Worm (Caenorhabditis elegans): ENCODE data around the gene mrpl-36.
A peak's percentile ranks its signal among the peaks of the same experiment; 100 is the strongest.

mrpl-36 gene

ce11 chrIII:9848083-9848482, at the start of gene mrpl-36:
Gene mrpl-36 (minus strand): TSS chrIII:9848116.
- TF ChIP-seq ceh-82 (tag; optimal IDR thresholded peaks at IDR 0.05) (peak in 1 of 3 experiments; percentile 36), mef-2 (tag; optimal IDR thresholded peaks at IDR 0.05) (no peak), elt-3 (tag; optimal IDR thresholded peaks at IDR 0.05) (no peak), ceh-63 (GFP tag; optimal IDR thresholded peaks at IDR 0.05) (no peak), fkh-10 (GFP tag; optimal IDR thresholded peaks at IDR 0.05) (no peak), ceh-90 (tag; optimal IDR thresholded peaks at IDR 0.05) (no peak), lin-35 (GFP tag; optimal IDR thresholded peaks at IDR 0.05) (peak; percentile 52 to 61), nhr-47 (tag; optimal IDR thresholded peaks at IDR 0.05) (peak; percentile 17), lsy-2 (tag; optimal IDR thresholded peaks at IDR 0.05) (peak; percentile 50 to 61), zag-1 (tag; optimal IDR thresholded peaks at IDR 0.05) (no peak), snu-23 (GFP tag; optimal IDR thresholded peaks at IDR 0.05) (peak; percentile 54), egl-13 (tag; optimal IDR thresholded peaks at IDR 0.05) (no peak), elt-2 (tag; optimal IDR thresholded peaks at IDR 0.05) (no peak), nhr-71 (tag; optimal IDR thresholded peaks at IDR 0.05) (peak; percentile 46), mdl-1 (tag; optimal IDR thresholded peaks at IDR 0.05) (peak in 1 of 2 experiments; percentile 5), nhr-12 (tag; optimal IDR thresholded peaks at IDR 0.05) (no peak), xbp-1 (tag; optimal IDR thresholded peaks at IDR 0.05) (no peak), alr-1 (tag; optimal IDR thresholded peaks at IDR 0.05; ENCODE audit: borderline replicate concordance) (no peak), nhr-19 (GFP tag; conservative IDR thresholded peaks at IDR 0.05) (no peak), nhr-90 (tag; optimal IDR thresholded peaks at IDR 0.05; ENCODE audit: poor library complexity) (no peak), rnt-1 (tag; optimal IDR thresholded peaks at IDR 0.05) (peak; percentile 36), efl-1 (optimal IDR thresholded peaks at IDR 0.05) (peak; percentile 52 to 67), efl-1 (GFP tag; optimal IDR thresholded peaks at IDR 0.05 in 1 of 2) (peak; percentile 45 to 94), swsn-7 (tag; optimal IDR thresholded peaks at IDR 0.05) (peak; percentile 4), unc-98 (GFP tag; IDR thresholded peaks at IDR 0.05) (no peak), ztf-4 (tag; optimal IDR thresholded peaks at IDR 0.05) (no peak), nhr-20 (tag; optimal IDR thresholded peaks at IDR 0.05) (peak; percentile 30), skn-1 (tag; optimal IDR thresholded peaks at IDR 0.05) (peak; percentile 40), F16B12.6 (tag; optimal IDR thresholded peaks at IDR 0.05) (peak; percentile 33), nhr-11 (tag; optimal IDR thresholded peaks at IDR 0.05) (no peak), nhr-85 (tag) (no peak), ztf-11 (tag; optimal IDR thresholded peaks at IDR 0.05) (no peak), unc-62 (GFP tag; optimal IDR thresholded peaks at IDR 0.05) (no peak), ceh-88 (GFP tag; IDR thresholded peaks at IDR 0.05) (no peak), tlp-1 (tag; optimal IDR thresholded peaks at IDR 0.05) (no peak), aha-1 (tag; optimal IDR thresholded peaks at IDR 0.05) (no peak), pag-3 (tag; optimal IDR thresholded peaks at IDR 0.05; ENCODE audit: borderline replicate concordance, insufficient read depth) (no peak), mep-1 (tag; optimal IDR thresholded peaks at IDR 0.05) (peak; percentile 38), lin-15B (tag; optimal IDR thresholded peaks at IDR 0.05) (peak; percentile 9), efl-3 (GFP tag; optimal IDR thresholded peaks at IDR 0.05) (no peak), C16A3.4 (tag; optimal IDR thresholded peaks at IDR 0.05) (peak; percentile 30), dpl-1 (GFP tag; optimal IDR thresholded peaks at IDR 0.05) (peak; percentile 33 to 64 (median 39)), mab-9 (GFP tag; IDR thresholded peaks at IDR 0.05) (no peak), C34B4.2 (tag; optimal IDR thresholded peaks at IDR 0.05) (no peak), ama-1 (optimal IDR thresholded peaks at IDR 0.05) (no peak), pqm-1 (tag; optimal IDR thresholded peaks at IDR 0.05) (no peak)
